Fruit fly (Drosophila melanogaster): ENCODE results near the gene heca.

heca gene

dm6 chr3R:30312545-30312944, 34.8 kb downstream of the heca start:
- no peak for TF ChIP-seq spab (GFP tag; optimal IDR thresholded peaks at IDR 0.05)
- TF ChIP-seq Sox15 (GFP tag; optimal IDR thresholded peaks at IDR 0.05) = no peak
- peak; percentile 65 for TF ChIP-seq CG3919 (GFP tag; optimal IDR thresholded peaks at IDR 0.05)
- no peak for TF ChIP-seq Ets21C (GFP tag; optimal IDR thresholded peaks at IDR 0.05)
- peak; percentile 52 for TF ChIP-seq CG6276 (GFP tag; optimal IDR thresholded peaks at IDR 0.05)
- TF ChIP-seq achi (GFP tag; optimal IDR thresholded peaks at IDR 0.05) = peak; percentile 47
- peak; percentile 80 for TF ChIP-seq CG6163 (GFP tag; IDR thresholded peaks at IDR 0.05)
- no peak for TF ChIP-seq Eip93F (GFP tag; optimal IDR thresholded peaks at IDR 0.05)
- TF ChIP-seq Eip75B (GFP tag; optimal IDR thresholded peaks at IDR 0.05) = peak; percentile 39
- TF ChIP-seq Ets96B (tag; optimal IDR thresholded peaks at IDR 0.05) = peak; percentile 48
- TF ChIP-seq Blimp-1 (GFP tag; optimal IDR thresholded peaks at IDR 0.05) = no peak
- TF ChIP-seq CG16779 (tag; optimal IDR thresholded peaks at IDR 0.05) = no peak
- peak; percentile 50; the same call in 2 of the 3 replicates for TF ChIP-seq eg (GFP tag; IDR thresholded peaks at IDR 0.05)
- peak; percentile 38 for TF ChIP-seq CG11762 (GFP tag; optimal IDR thresholded peaks at IDR 0.05; ENCODE audit: insufficient read depth)
- peak; percentile 49 for TF ChIP-seq CG4318 (GFP tag; optimal IDR thresholded peaks at IDR 0.05)
- TF ChIP-seq CG8319 (GFP tag; optimal IDR thresholded peaks at IDR 0.05) = no peak
- peak; percentile 67 for TF ChIP-seq svp (GFP tag)
- no peak for TF ChIP-seq Smox (GFP tag; optimal IDR thresholded peaks at IDR 0.05)
- TF ChIP-seq esn (GFP tag; optimal IDR thresholded peaks at IDR 0.05) = peak; percentile 27
- TF ChIP-seq CG15336 (GFP tag; IDR thresholded peaks at IDR 0.05) = peak; percentile 75
- TF ChIP-seq fkh (GFP tag; optimal IDR thresholded peaks at IDR 0.05) = no peak
- peak; percentile 17 for TF ChIP-seq CG7368 (GFP tag; optimal IDR thresholded peaks at IDR 0.05)
- no peak for TF ChIP-seq fd85E (GFP tag; optimal IDR thresholded peaks at IDR 0.05)
- no peak for TF ChIP-seq vri (GFP tag; optimal IDR thresholded peaks at IDR 0.05)
- peak; percentile 14 for TF ChIP-seq CG34406 (GFP tag; optimal IDR thresholded peaks at IDR 0.05)
- no peak for TF ChIP-seq ss (GFP tag; optimal IDR thresholded peaks at IDR 0.05)
- no peak for TF ChIP-seq lz (GFP tag; optimal IDR thresholded peaks at IDR 0.05)
- no peak for TF ChIP-seq Sox102F (GFP tag; optimal IDR thresholded peaks at IDR 0.05)
- no peak for TF ChIP-seq CG11902 (GFP tag; optimal IDR thresholded peaks at IDR 0.05)
- TF ChIP-seq Eip78C (GFP tag) = peak; percentile 76
- TF ChIP-seq CG10631 (GFP tag; optimal IDR thresholded peaks at IDR 0.05) = peak; percentile 41
- peak; percentile 29 for TF ChIP-seq Sox14 (GFP tag; optimal IDR thresholded peaks at IDR 0.05)
- TF ChIP-seq pdm3 (GFP tag; optimal IDR thresholded peaks at IDR 0.05) = peak; percentile 49
- no peak for TF ChIP-seq CG8632 (GFP tag; optimal IDR thresholded peaks at IDR 0.05)
- TF ChIP-seq CG9139 (GFP tag; optimal IDR thresholded peaks at IDR 0.05) = no peak
- peak in 1 of 2 experiments; percentile 4 for TF ChIP-seq salr (GFP tag; optimal IDR thresholded peaks at IDR 0.05)
- peak; percentile 82 for TF ChIP-seq Hr4 (GFP tag; optimal IDR thresholded peaks at IDR 0.05)
- TF ChIP-seq topi (GFP tag; optimal IDR thresholded peaks at IDR 0.05) = no peak
- TF ChIP-seq Gug (GFP tag; IDR thresholded peaks at IDR 0.05) = peak; percentile 65
- TF ChIP-seq CG6808 (GFP tag; optimal IDR thresholded peaks at IDR 0.05) = peak; percentile 28
- TF ChIP-seq OdsH (GFP tag; optimal IDR thresholded peaks at IDR 0.05) = peak; percentile 55
- peak; percentile 61 for TF ChIP-seq dac (GFP tag; optimal IDR thresholded peaks at IDR 0.05)
- TF ChIP-seq CG10669 (GFP tag; optimal IDR thresholded peaks at IDR 0.05) = peak; percentile 19
- peak; percentile 45; the same call in 1 of the 2 replicates for TF ChIP-seq CG11294 (GFP tag; IDR thresholded peaks at IDR 0.05)
- TF ChIP-seq dsx (GFP tag; optimal IDR thresholded peaks at IDR 0.05; ENCODE audit: poor library complexity, severe bottlenecking) = peak; percentile 22
- TF ChIP-seq CG31627 (GFP tag; optimal IDR thresholded peaks at IDR 0.05) = peak; percentile 8
- peak; percentile 10 for TF ChIP-seq cyc (GFP tag; optimal IDR thresholded peaks at IDR 0.05)
- peak; percentile 37 for TF ChIP-seq Lpt (GFP tag; optimal IDR thresholded peaks at IDR 0.05)
- TF ChIP-seq Hr38 (GFP tag; optimal IDR thresholded peaks at IDR 0.05) = no peak
- peak; percentile 25 for TF ChIP-seq Hr39 (GFP tag; optimal IDR thresholded peaks at IDR 0.05)
- TF ChIP-seq CG1621 (tag; optimal IDR thresholded peaks at IDR 0.05) = no peak
- TF ChIP-seq CG6854 (GFP tag; optimal IDR thresholded peaks at IDR 0.05) = no peak
- no peak for TF ChIP-seq Met (GFP tag; optimal IDR thresholded peaks at IDR 0.05)

All from whole organism, prepupa.